Worm (Caenorhabditis elegans): ENCODE data around the gene lig-4.

lig-4 gene

ce11 chrIII:7572781-7573400 lies 51.6 kb downstream of the lig-4 start, which contains the start of the genes rpl-9 and lpd-7:
Gene rpl-9, minus strand, starts transcription at chrIII:7572831.
Gene lpd-7, plus strand, starts transcription at chrIII:7573350.
- TF ChIP-seq fkh-10 (GFP tag; optimal IDR thresholded peaks at IDR 0.05) (peak; percentile 59), rbr-2 (tag; optimal IDR thresholded peaks at IDR 0.05) (peak; percentile 69), hmg-1.1 (GFP tag; IDR thresholded peaks at IDR 0.05) (peak; percentile 58), pqm-1 (tag; optimal IDR thresholded peaks at IDR 0.05) (no peak), daf-19 (GFP tag; conservative IDR thresholded peaks at IDR 0.05) (no peak), lsy-2 (tag; optimal IDR thresholded peaks at IDR 0.05) (peak; percentile 2 to 91), nhr-237 (tag; optimal IDR thresholded peaks at IDR 0.05) (no peak), duxl-1 (tag; optimal IDR thresholded peaks at IDR 0.05; ENCODE audit: poor library complexity) (peak; percentile 55), lin-38 (GFP tag; IDR thresholded peaks at IDR 0.05) (peak; percentile 65), aly-2 (tag; optimal IDR thresholded peaks at IDR 0.05) (no peak), nhr-25 (tag; optimal IDR thresholded peaks at IDR 0.05; ENCODE audit: borderline replicate concordance, insufficient read depth) (peak; percentile 42), mep-1 (tag; optimal IDR thresholded peaks at IDR 0.05) (peak; percentile 91), arid-1 (GFP tag; conservative IDR thresholded peaks at IDR 0.05) (peak; percentile 53; the same call in 1 of the 2 replicates), lin-29 (GFP tag; IDR thresholded peaks at IDR 0.05) (no peak), hlh-11 (tag; optimal IDR thresholded peaks at IDR 0.05) (peak; percentile 71), snpc-1.2 (GFP tag; IDR thresholded peaks at IDR 0.05) (no peak), nhr-6 (tag; optimal IDR thresholded peaks at IDR 0.05) (peak; percentile 95), egl-43 (GFP tag; IDR thresholded peaks at IDR 0.05) (no peak), mdl-1 (tag; optimal IDR thresholded peaks at IDR 0.05) (peak in 1 of 2 experiments; percentile 83), Y48G9A.11 (GFP tag; IDR thresholded peaks at IDR 0.05) (no peak), spr-3 (GFP tag; optimal IDR thresholded peaks at IDR 0.05) (no peak), ZK337.2 (GFP tag; IDR thresholded peaks at IDR 0.05) (no peak), lin-13 (GFP tag; optimal IDR thresholded peaks at IDR 0.05) (peak; percentile 71), zip-2 (tag; optimal IDR thresholded peaks at IDR 0.05) (no peak), aha-1 (tag) (peak; percentile 77), nhr-102 (tag; optimal IDR thresholded peaks at IDR 0.05) (no peak), daf-16 (GFP tag; optimal IDR thresholded peaks at IDR 0.05) (no peak), daf-16 (tag; optimal IDR thresholded peaks at IDR 0.05) (peak; percentile 71), mxl-3 (GFP tag; optimal IDR thresholded peaks at IDR 0.05) (peak; percentile 21), nhr-77 (tag; optimal IDR thresholded peaks at IDR 0.05) (peak; percentile 81), nhr-28 (tag; optimal IDR thresholded peaks at IDR 0.05) (peak; percentile 82), unc-62 (GFP tag; optimal IDR thresholded peaks at IDR 0.05 in 1 of 2) (peak in 1 of 2 experiments; percentile 38), unc-62 (tag; optimal IDR thresholded peaks at IDR 0.05) (no peak), hif-1 (tag; optimal IDR thresholded peaks at IDR 0.05) (peak in 1 of 2 experiments; percentile 63), nhr-11 (tag; optimal IDR thresholded peaks at IDR 0.05) (peak; percentile 89), dve-1 (tag; optimal IDR thresholded peaks at IDR 0.05; ENCODE audit: insufficient read depth) (peak; percentile 58), tra-1 (GFP tag; IDR thresholded peaks at IDR 0.05) (no peak), dpl-1 (GFP tag; optimal IDR thresholded peaks at IDR 0.05) (peak; percentile 74), zfp-3 (GFP tag; conservative IDR thresholded peaks at IDR 0.05) (no peak; the same call in 1 of the 2 replicates), unc-130 (GFP tag; optimal IDR thresholded peaks at IDR 0.05) (peak; percentile 52), zfp-2 (tag; optimal IDR thresholded peaks at IDR 0.05) (peak; percentile 89), pha-4 (GFP tag; IDR thresholded peaks at IDR 0.05) (no peak), pha-4 (tag; optimal IDR thresholded peaks at IDR 0.05) (peak; percentile 48), mes-2 (tag; optimal IDR thresholded peaks at IDR 0.05; ENCODE audit: poor library complexity, severe bottlenecking) (peak; percentile 86), dmd-6 (GFP tag; IDR thresholded peaks at IDR 0.05) (peak; percentile 41; the same call in 1 of the 2 replicates), hlh-30 (tag; optimal IDR thresholded peaks at IDR 0.05; ENCODE audit: insufficient read depth) (peak; percentile 75), zip-11 (GFP tag; IDR thresholded peaks at IDR 0.05) (no peak), R02D3.7 (tag; optimal IDR thresholded peaks at IDR 0.05) (peak; percentile 17), T20F7.1 (GFP tag; optimal IDR thresholded peaks at IDR 0.05) (peak; percentile 70)

Data from whole organism, L4 larva.